Worm (Caenorhabditis elegans) whole organism, L4 larva: ENCODE measurements around the gene rgs-4.

Source experiments
- Y5F2A.4 ChIP-seq: fragments of 200-800 bp; sonication (Bioruptor generic); optimal IDR thresholded peaks from 2 replicates; lab custom pipeline; 2018; ENCODE audit warnings: mild to moderate bottlenecking, missing genetic modification characterization, missing compliant biosample characterization
- aly-2 ChIP-seq: sonication (generic microtip); optimal IDR thresholded peaks from 2 replicates; lab custom pipeline; 2018; ENCODE audit warnings: missing biosample characterization, missing genetic modification characterization
- daf-19 ChIP-seq: fragments of 200-800 bp; sonication (Bioruptor generic); conservative IDR thresholded peaks from 2 replicates; pipeline ENCODE4 v1.3.6; 2022; ENCODE audit warnings: missing genetic modification characterization, missing compliant biosample characterization
- hmg-1.1 ChIP-seq: fragments of 200-800 bp; sonication (Bioruptor generic); IDR thresholded peaks from 2 replicates; pipeline ENCODE4 v1.3.6; 2022; ENCODE audit warnings: missing genetic modification reagents, missing genetic modification characterization, missing compliant biosample characterization
- jun-1 ChIP-seq: fragments of 150-350 bp; optimal IDR thresholded peaks from 2 replicates; lab custom pipeline; 2014; ENCODE audit warnings: missing biosample characterization, missing genetic modification reagents, missing genetic modification characterization
- lin-39 ChIP-seq: fragments of 150-350 bp; optimal IDR thresholded peaks from 2 replicates; lab custom pipeline; 2014; ENCODE audit warnings: missing biosample characterization, missing genetic modification reagents, missing genetic modification characterization
- nhr-6 ChIP-seq: fragments of 150-350 bp; optimal IDR thresholded peaks from 2 replicates; lab custom pipeline; 2014; ENCODE audit warnings: missing biosample characterization, missing genetic modification characterization
- nhr-76 ChIP-seq: fragments of 150-350 bp; optimal IDR thresholded peaks from 2 replicates; lab custom pipeline; 2014; ENCODE audit warnings: missing biosample characterization, missing genetic modification characterization
- unc-39 ChIP-seq: sonication (generic microtip); optimal IDR thresholded peaks from 2 replicates; lab custom pipeline; 2017; ENCODE audit warnings: missing biosample characterization, missing genetic modification characterization
- unc-62 ChIP-seq, 3 experiments: fragments of 150-350 bp in 1 of 3; sonication (generic microtip); optimal IDR thresholded peaks in 2 of 3; peaks in 1 of 3; 1 replicate in 1 of 3; 2 replicates in 2 of 3; lab custom pipeline; 2014 to 2017; ENCODE audit warnings: missing biosample characterization in 3 of 3, missing genetic modification characterization in 3 of 3, missing genetic modification reagents in 3 of 3, missing genotype in 1 of 3

- no peak for TF ChIP-seq hmg-1.1 (GFP tag; lab: Robert Waterston, UW)
- TF ChIP-seq daf-19 (GFP tag; lab: Robert Waterston, UW): no peak
- no peak for TF ChIP-seq jun-1 (tag; lab: Kevin White, UChicago)
- TF ChIP-seq lin-39 (tag; lab: Kevin White, UChicago): no peak
- no peak for TF ChIP-seq nhr-76 (tag; lab: Kevin White, UChicago)
- TF ChIP-seq Y5F2A.4: no peak
- no peak for TF ChIP-seq unc-62 (GFP tag; optimal IDR thresholded peaks at IDR 0.05 in 1 of 2; lab: Kevin White, UChicago)
- TF ChIP-seq unc-62 (tag; optimal IDR thresholded peaks at IDR 0.05; lab: Kevin White, UChicago): no peak
- no peak for TF ChIP-seq aly-2 (tag; lab: Kevin White, UChicago)
- no peak for TF ChIP-seq nhr-6
- no peak for TF ChIP-seq unc-39 (tag; lab: Kevin White, UChicago)
Measured at ce11 chrII:12669882-12670281, 15.3 kb downstream of the rgs-4 start.
